Worm (Caenorhabditis elegans): ENCODE results near the gene F14F3.5.
A peak's percentile ranks its signal among the peaks of the same experiment; 100 is the strongest.

ce11 chrX:10576410-10576809, 47.4 kb upstream of the F14F3.5 start:
- TF ChIP-seq R02D3.7 (tag; optimal IDR thresholded peaks at IDR 0.05) (no peak), saeg-2 (GFP tag; IDR thresholded peaks at IDR 0.05) (no peak), ZK337.2 (GFP tag; IDR thresholded peaks at IDR 0.05) (no peak), nhr-25 (tag; optimal IDR thresholded peaks at IDR 0.05; ENCODE audit: borderline replicate concordance, insufficient read depth) (peak; percentile 42), hmg-1.1 (GFP tag; IDR thresholded peaks at IDR 0.05) (peak; percentile 46), ztf-7 (tag; optimal IDR thresholded peaks at IDR 0.05) (peak; percentile 59), lir-3 (tag; optimal IDR thresholded peaks at IDR 0.05) (no peak), F37D6.2 (tag; optimal IDR thresholded peaks at IDR 0.05) (no peak), ceh-44 (GFP tag; IDR thresholded peaks at IDR 0.05) (no peak), dmd-8 (GFP tag; IDR thresholded peaks at IDR 0.05) (no peak), lim-7 (GFP tag; IDR thresholded peaks at IDR 0.05) (no peak), F26F4.8 (GFP tag; conservative IDR thresholded peaks at IDR 0.05) (no peak), lin-15B (tag; optimal IDR thresholded peaks at IDR 0.05) (no peak)
